Worm (Caenorhabditis elegans) whole organism, L1 larva: ENCODE results near the gene hrg-4.

Source experiments
- C04F5.9 ChIP-seq: sonication (generic microtip); optimal IDR thresholded peaks from 2 replicates; lab custom pipeline; 2016; ENCODE audit warnings: missing genetic modification characterization, missing compliant biosample characterization
- Y116A8C.19 ChIP-seq: sonication (generic microtip); optimal IDR thresholded peaks from 2 replicates; lab custom pipeline; 2016; ENCODE audit warnings: missing compliant biosample characterization, missing genetic modification characterization, borderline replicate concordance
- aha-1 ChIP-seq: fragments of 150-350 bp; optimal IDR thresholded peaks from 2 replicates; lab custom pipeline; 2014; ENCODE audit warnings: missing biosample characterization, missing genetic modification characterization
- ceh-8 ChIP-seq: fragments of 200-800 bp; sonication (Bioruptor generic); optimal IDR thresholded peaks from 2 replicates; lab custom pipeline; 2018; ENCODE audit warnings: mild to moderate bottlenecking, missing genetic modification characterization, moderate library complexity, missing compliant biosample characterization
- ceh-88 ChIP-seq: fragments of 200-800 bp; sonication (Bioruptor generic); IDR thresholded peaks from 2 replicates; pipeline ENCODE4 v1.3.6; 2022; ENCODE audit warnings: missing genetic modification characterization, missing compliant biosample characterization
- ces-1 ChIP-seq: fragments of 150-350 bp; optimal IDR thresholded peaks from 2 replicates; lab custom pipeline; 2014; ENCODE audit warnings: missing biosample characterization, missing genetic modification reagents, missing genetic modification characterization
- dsc-1 ChIP-seq: sonication (generic microtip); optimal IDR thresholded peaks from 2 replicates; lab custom pipeline; 2016; ENCODE audit warnings: mild to moderate bottlenecking, missing genetic modification characterization, missing compliant biosample characterization
- efl-1 ChIP-seq, 4 experiments: fragments of 150-350 bp; optimal IDR thresholded peaks in 3 of 4; peaks in 1 of 4; 1 replicate in 1 of 4; 2 replicates in 3 of 4; lab custom pipeline; 2014; ENCODE audit warnings: missing biosample characterization in 2 of 4, missing genetic modification characterization in 2 of 4, missing genetic modification reagents in 2 of 4
- egl-27 ChIP-seq, 2 experiments: fragments of 150-350 bp in 1 of 2; sonication (generic microtip); optimal IDR thresholded peaks; 3 replicates each; lab custom pipeline; 2017 to 2018; ENCODE audit warnings: missing biosample characterization in 2 of 2, missing genetic modification characterization in 2 of 2, missing genetic modification reagents in 2 of 2
- elt-3 ChIP-seq, 6 experiments: fragments of 150-350 bp in 1 of 6; sonication (generic microtip); optimal IDR thresholded peaks; 2 replicates each; lab custom pipeline; 2017 to 2018; ENCODE audit warnings: missing biosample characterization in 6 of 6, missing genetic modification characterization in 6 of 6, inconsistent platforms in 1 of 6
- ets-5 ChIP-seq: fragments of 200-800 bp; sonication (Bioruptor generic); IDR thresholded peaks from 2 replicates; pipeline ENCODE4 v1.3.6; 2022; ENCODE audit warnings: missing genetic modification characterization, missing compliant biosample characterization
- fkh-4 ChIP-seq: sonication (generic microtip); optimal IDR thresholded peaks from 2 replicates; lab custom pipeline; 2016; ENCODE audit warnings: missing compliant biosample characterization, missing genetic modification characterization, borderline replicate concordance
- fos-1 ChIP-seq: fragments of 150-350 bp; optimal IDR thresholded peaks from 2 replicates; lab custom pipeline; 2014; ENCODE audit warnings: missing biosample characterization, missing genetic modification characterization
- lin-35 ChIP-seq, 2 experiments: fragments of 150-350 bp; optimal IDR thresholded peaks; 2 replicates each; lab custom pipeline; 2014; ENCODE audit warnings: missing biosample characterization in 2 of 2, missing genetic modification characterization in 2 of 2, missing genetic modification reagents in 2 of 2
- lin-39 ChIP-seq: fragments of 150-350 bp; optimal IDR thresholded peaks from 2 replicates; lab custom pipeline; 2014; ENCODE audit warnings: missing biosample characterization, missing genetic modification reagents, missing genetic modification characterization
- lir-3 ChIP-seq: sonication (generic microtip); optimal IDR thresholded peaks from 2 replicates; lab custom pipeline; 2016; ENCODE audit warnings: mild to moderate bottlenecking, missing genetic modification characterization, moderate library complexity, missing compliant biosample characterization; ENCODE audit not compliant: poor library complexity
- mab-9 ChIP-seq: fragments of 200-800 bp; sonication (Bioruptor generic); IDR thresholded peaks from 2 replicates; pipeline ENCODE4 v1.3.6; 2022; ENCODE audit warnings: missing genetic modification reagents, missing genetic modification characterization, missing compliant biosample characterization
- mef-2 ChIP-seq: fragments of 150-350 bp; optimal IDR thresholded peaks from 2 replicates; lab custom pipeline; 2014; ENCODE audit warnings: missing biosample characterization, missing genetic modification characterization
- mep-1 ChIP-seq: fragments of 150-350 bp; optimal IDR thresholded peaks from 2 replicates; lab custom pipeline; 2014; ENCODE audit warnings: missing biosample characterization, missing genetic modification characterization
- nhr-11 ChIP-seq: fragments of 150-350 bp; optimal IDR thresholded peaks from 2 replicates; lab custom pipeline; 2014; ENCODE audit warnings: missing biosample characterization, missing genetic modification characterization
- nhr-12 ChIP-seq: sonication (generic microtip); optimal IDR thresholded peaks from 2 replicates; lab custom pipeline; 2017; ENCODE audit warnings: missing biosample characterization, missing genetic modification characterization
- nhr-19 ChIP-seq: fragments of 200-800 bp; sonication (Bioruptor generic); conservative IDR thresholded peaks from 2 replicates; pipeline ENCODE4 v1.3.6; 2022; ENCODE audit warnings: missing genetic modification characterization, missing compliant biosample characterization
- nhr-20 ChIP-seq: sonication (generic microtip); optimal IDR thresholded peaks from 2 replicates; lab custom pipeline; 2016; ENCODE audit warnings: mild to moderate bottlenecking, missing genetic modification characterization, missing compliant biosample characterization
- nhr-237 ChIP-seq: fragments of 150-350 bp; optimal IDR thresholded peaks from 2 replicates; lab custom pipeline; 2014; ENCODE audit warnings: missing biosample characterization, missing genetic modification characterization
- nhr-71 ChIP-seq: sonication (generic microtip); optimal IDR thresholded peaks from 2 replicates; lab custom pipeline; 2016; ENCODE audit warnings: mild to moderate bottlenecking, missing genetic modification characterization, moderate library complexity, missing compliant biosample characterization
- nhr-76 ChIP-seq: sonication (generic microtip); optimal IDR thresholded peaks from 2 replicates; lab custom pipeline; 2017; ENCODE audit warnings: missing biosample characterization, missing genetic modification characterization
- nhr-77 ChIP-seq: fragments of 150-350 bp; optimal IDR thresholded peaks from 2 replicates; lab custom pipeline; 2014; ENCODE audit warnings: missing biosample characterization, missing genetic modification characterization
- nhr-84 ChIP-seq: sonication (generic microtip); optimal IDR thresholded peaks from 2 replicates; lab custom pipeline; 2017; ENCODE audit warnings: missing biosample characterization, missing genetic modification characterization
- nhr-90 ChIP-seq: sonication (generic microtip); optimal IDR thresholded peaks from 2 replicates; lab custom pipeline; 2016; ENCODE audit warnings: mild to moderate bottlenecking, missing genetic modification characterization, missing compliant biosample characterization; ENCODE audit not compliant: poor library complexity
- pax-3 ChIP-seq: fragments of 200-800 bp; sonication (Bioruptor generic); optimal IDR thresholded peaks from 2 replicates; lab custom pipeline; 2018; ENCODE audit warnings: mild to moderate bottlenecking, missing genetic modification characterization, moderate library complexity, missing compliant biosample characterization
- pqm-1 ChIP-seq: sonication (generic microtip); optimal IDR thresholded peaks from 3 replicates; lab custom pipeline; 2017; ENCODE audit warnings: missing biosample characterization, missing genetic modification characterization
- rnt-1 ChIP-seq: sonication (generic microtip); optimal IDR thresholded peaks from 2 replicates; lab custom pipeline; 2016; ENCODE audit warnings: mild to moderate bottlenecking, missing genetic modification characterization, moderate library complexity, missing compliant biosample characterization
- snu-23 ChIP-seq: sonication (generic microtip); optimal IDR thresholded peaks from 2 replicates; lab custom pipeline; 2016; ENCODE audit warnings: missing genetic modification characterization, missing compliant biosample characterization
- swsn-7 ChIP-seq: sonication (generic microtip); optimal IDR thresholded peaks from 2 replicates; lab custom pipeline; 2016; ENCODE audit warnings: missing genetic modification characterization, missing compliant biosample characterization
- tbx-2 ChIP-seq: sonication (generic microtip); optimal IDR thresholded peaks from 2 replicates; lab custom pipeline; 2016; ENCODE audit warnings: missing genetic modification characterization, missing compliant biosample characterization
- unc-30 ChIP-seq: sonication (generic microtip); optimal IDR thresholded peaks from 2 replicates; lab custom pipeline; 2017; ENCODE audit warnings: missing biosample characterization, missing genetic modification characterization
- unc-62 ChIP-seq: fragments of 150-350 bp; optimal IDR thresholded peaks from 2 replicates; lab custom pipeline; 2014; ENCODE audit warnings: missing biosample characterization, missing genetic modification reagents, missing genetic modification characterization
- unc-98 ChIP-seq: fragments of 200-800 bp; sonication (Bioruptor generic); IDR thresholded peaks from 2 replicates; pipeline ENCODE4 v1.3.6; 2022; ENCODE audit warnings: missing genetic modification characterization, missing compliant biosample characterization
- xbp-1 ChIP-seq: sonication (generic microtip); optimal IDR thresholded peaks from 2 replicates; lab custom pipeline; 2016; ENCODE audit warnings: missing genetic modification characterization, missing compliant biosample characterization
- zag-1 ChIP-seq: fragments of 150-350 bp; optimal IDR thresholded peaks from 2 replicates; lab custom pipeline; 2014; ENCODE audit warnings: missing biosample characterization, missing genetic modification characterization
- ztf-11 ChIP-seq, 2 experiments: sonication (generic microtip); optimal IDR thresholded peaks; 2 replicates each; lab custom pipeline; 2016 to 2017; ENCODE audit warnings: missing genetic modification characterization in 2 of 2, missing biosample characterization in 1 of 2, missing compliant biosample characterization in 1 of 2
- ztf-4 ChIP-seq: fragments of 150-350 bp; optimal IDR thresholded peaks from 2 replicates; lab custom pipeline; 2014; ENCODE audit warnings: missing biosample characterization, missing genetic modification characterization

hrg-4 gene

ce11 chrIV:11062984-11063613 is 32.3 kb upstream of the hrg-4 start (continued):
- TF ChIP-seq nhr-20 (tag; lab: Kevin White, UChicago), result peak; percentile 7
- TF ChIP-seq dsc-1 (tag; lab: Kevin White, UChicago), result no peak
- no peak for TF ChIP-seq Y116A8C.19 (tag; lab: Kevin White, UChicago)
- TF ChIP-seq ceh-8, result no peak
- TF ChIP-seq nhr-71 (tag; lab: Kevin White, UChicago), result peak; percentile 70
- TF ChIP-seq nhr-76 (tag; lab: Kevin White, UChicago), result no peak
- TF ChIP-seq nhr-237 (tag; lab: Kevin White, UChicago), result no peak
- TF ChIP-seq nhr-19 (GFP tag; lab: Robert Waterston, UW), result peak; percentile 28; the same call in 1 of the 2 replicates
- no peak for TF ChIP-seq efl-1 (optimal IDR thresholded peaks at IDR 0.05; lab: Kevin White, UChicago)
- TF ChIP-seq efl-1 (GFP tag; optimal IDR thresholded peaks at IDR 0.05 in 1 of 2; lab: Kevin White, UChicago), result peak in 1 of 2 experiments; percentile 14
- no peak for TF ChIP-seq ceh-88 (GFP tag; lab: Robert Waterston, UW)
- no peak for TF ChIP-seq pax-3 (tag; lab: Kevin White, UChicago)
- TF ChIP-seq lir-3 (tag; lab: Kevin White, UChicago), result no peak
- TF ChIP-seq zag-1 (tag; lab: Kevin White, UChicago), result no peak
- TF ChIP-seq elt-3 (tag; optimal IDR thresholded peaks at IDR 0.05; lab: Kevin White, UChicago), result no peak
- TF ChIP-seq unc-62 (GFP tag; lab: Kevin White, UChicago), result no peak
- TF ChIP-seq ets-5 (GFP tag; lab: Robert Waterston, UW), result no peak
- TF ChIP-seq fos-1 (tag; lab: Kevin White, UChicago), result no peak
- TF ChIP-seq xbp-1 (tag; lab: Kevin White, UChicago), result no peak
- TF ChIP-seq tbx-2 (tag; lab: Kevin White, UChicago), result no peak
- TF ChIP-seq unc-98 (GFP tag; lab: Robert Waterston, UW), result no peak
- TF ChIP-seq nhr-84 (tag; lab: Kevin White, UChicago), result no peak
- TF ChIP-seq pqm-1 (tag; lab: Kevin White, UChicago), result no peak
- TF ChIP-seq nhr-11, result peak; percentile 2
- TF ChIP-seq ces-1 (GFP tag; lab: Kevin White, UChicago), result no peak
- no peak for TF ChIP-seq C04F5.9 (tag; lab: Kevin White, UChicago)
- TF ChIP-seq nhr-12 (tag; lab: Kevin White, UChicago), result no peak
- peak; percentile 35 for TF ChIP-seq rnt-1 (tag; lab: Kevin White, UChicago)
- TF ChIP-seq unc-30, result no peak
- no peak for TF ChIP-seq lin-35 (GFP tag; optimal IDR thresholded peaks at IDR 0.05; lab: Kevin White, UChicago)
- no peak for TF ChIP-seq nhr-77
- TF ChIP-seq fkh-4, result no peak
- TF ChIP-seq ztf-4 (tag; lab: Kevin White, UChicago), result peak; percentile 35
- no peak for TF ChIP-seq mef-2 (tag; lab: Kevin White, UChicago)
- peak; percentile 17 for TF ChIP-seq swsn-7 (tag; lab: Kevin White, UChicago)
- no peak for TF ChIP-seq egl-27 (tag; optimal IDR thresholded peaks at IDR 0.05; lab: Kevin White, UChicago)
- TF ChIP-seq mab-9 (GFP tag; lab: Robert Waterston, UW), result no peak
- no peak for TF ChIP-seq lin-39 (tag; lab: Kevin White, UChicago)
- TF ChIP-seq nhr-90 (tag; lab: Kevin White, UChicago), result no peak
- TF ChIP-seq mep-1 (tag; lab: Kevin White, UChicago), result no peak
- no peak for TF ChIP-seq ztf-11 (tag; optimal IDR thresholded peaks at IDR 0.05; lab: Kevin White, UChicago)
- TF ChIP-seq aha-1, result no peak
- TF ChIP-seq snu-23, result peak; percentile 18
